Worm (Caenorhabditis elegans): ENCODE measurements around the gene Y6E2A.10.

Y6E2A.10 gene

DNA sequence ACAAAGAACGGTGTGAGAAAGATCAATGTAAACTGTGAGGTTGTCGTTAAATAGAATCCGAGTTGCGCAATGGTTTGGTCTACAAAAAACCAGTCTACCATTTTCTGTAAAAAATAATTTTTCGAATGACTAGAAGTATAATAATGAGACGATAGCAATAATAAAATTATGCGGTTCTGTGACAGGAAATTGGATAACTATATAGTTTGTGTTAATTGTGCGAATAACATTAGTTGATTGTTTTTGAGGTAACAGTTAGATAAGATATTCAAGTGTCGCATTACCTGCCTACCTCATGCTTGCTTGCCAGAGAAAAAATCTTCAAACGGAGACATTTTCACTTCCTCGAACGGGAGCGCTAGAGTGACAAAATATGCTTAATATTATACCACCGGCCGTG lies 11.5 kb upstream of the Y6E2A.10 start, which contains the start of gene str-18:
TSS of gene str-18 (minus strand) at position 101 of the 400 bp plus-strand sequence.
- TF ChIP-seq skn-1 (tag; optimal IDR thresholded peaks at IDR 0.05) (no peak), duxl-1 (tag; optimal IDR thresholded peaks at IDR 0.05; ENCODE audit: poor library complexity) (no peak), hlh-11 (tag; optimal IDR thresholded peaks at IDR 0.05) (no peak), ZK546.5 (tag; optimal IDR thresholded peaks at IDR 0.05) (no peak), zip-2 (tag; optimal IDR thresholded peaks at IDR 0.05) (no peak), zfp-2 (tag; optimal IDR thresholded peaks at IDR 0.05) (no peak), Y5F2A.4 (GFP tag; optimal IDR thresholded peaks at IDR 0.05) (no peak), nhr-28 (tag; optimal IDR thresholded peaks at IDR 0.05) (no peak), snpc-1.2 (GFP tag; IDR thresholded peaks at IDR 0.05) (no peak), daf-19 (GFP tag; conservative IDR thresholded peaks at IDR 0.05) (no peak), lsy-2 (tag; optimal IDR thresholded peaks at IDR 0.05) (no peak), daf-8 (GFP tag; IDR thresholded peaks at IDR 0.05) (no peak), lir-3 (tag; optimal IDR thresholded peaks at IDR 0.05) (no peak), T26A8.4 (GFP tag; IDR thresholded peaks at IDR 0.05) (no peak), arid-1 (GFP tag; conservative IDR thresholded peaks at IDR 0.05) (no peak), F10B5.3 (tag; optimal IDR thresholded peaks at IDR 0.05) (no peak)

- TF ChIP-seq aha-1 (tag) (peak; percentile 61), duxl-1 (tag; optimal IDR thresholded peaks at IDR 0.05; ENCODE audit: poor library complexity) (no peak)
These were observed 5.4 kb upstream of the Y6E2A.10 start, which contains the start of gene str-27 for ce11 chrV:15735720-15736119. TSS of gene str-27 (minus strand) at chrV:15735820.

DNA sequence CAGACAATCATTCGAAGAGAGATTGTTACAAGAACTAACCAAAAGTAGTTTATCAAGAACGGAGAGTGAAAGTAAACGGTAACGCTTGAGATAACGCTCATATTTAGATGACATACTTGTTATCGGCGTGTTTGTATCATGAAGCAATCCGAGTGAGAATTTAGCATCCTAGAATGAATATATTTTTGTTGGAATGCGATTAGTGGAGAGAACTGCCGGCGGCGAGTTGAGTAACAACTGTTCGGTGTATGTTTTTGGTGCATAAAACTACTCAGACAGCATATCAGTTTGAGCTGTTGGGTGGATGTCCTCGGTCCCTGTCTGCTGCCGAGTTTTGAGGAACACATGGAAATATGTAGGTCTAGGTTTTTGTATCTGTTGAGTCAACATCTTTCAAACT lies 3.2 kb upstream of the Y6E2A.10 start, which contains the start of gene T23D5.3:
TSS of gene T23D5.3 (minus strand) at position 101 of the 400 bp plus-strand sequence.
- TF ChIP-seq nhr-102 (tag; optimal IDR thresholded peaks at IDR 0.05) (no peak), fkh-10 (GFP tag; optimal IDR thresholded peaks at IDR 0.05) (no peak), hlh-11 (tag; optimal IDR thresholded peaks at IDR 0.05) (no peak), nhr-25 (tag; optimal IDR thresholded peaks at IDR 0.05; ENCODE audit: borderline replicate concordance, insufficient read depth) (no peak), mxl-3 (GFP tag; optimal IDR thresholded peaks at IDR 0.05) (no peak), set-16 (GFP tag; IDR thresholded peaks at IDR 0.05) (no peak), nhr-28 (tag; optimal IDR thresholded peaks at IDR 0.05) (no peak), unc-130 (GFP tag; optimal IDR thresholded peaks at IDR 0.05) (no peak), unc-62 (GFP tag; optimal IDR thresholded peaks at IDR 0.05 in 1 of 2) (no peak), unc-62 (tag; optimal IDR thresholded peaks at IDR 0.05) (no peak), zfp-3 (GFP tag; conservative IDR thresholded peaks at IDR 0.05) (no peak), ceh-28 (tag; optimal IDR thresholded peaks at IDR 0.05) (no peak)

DNA sequence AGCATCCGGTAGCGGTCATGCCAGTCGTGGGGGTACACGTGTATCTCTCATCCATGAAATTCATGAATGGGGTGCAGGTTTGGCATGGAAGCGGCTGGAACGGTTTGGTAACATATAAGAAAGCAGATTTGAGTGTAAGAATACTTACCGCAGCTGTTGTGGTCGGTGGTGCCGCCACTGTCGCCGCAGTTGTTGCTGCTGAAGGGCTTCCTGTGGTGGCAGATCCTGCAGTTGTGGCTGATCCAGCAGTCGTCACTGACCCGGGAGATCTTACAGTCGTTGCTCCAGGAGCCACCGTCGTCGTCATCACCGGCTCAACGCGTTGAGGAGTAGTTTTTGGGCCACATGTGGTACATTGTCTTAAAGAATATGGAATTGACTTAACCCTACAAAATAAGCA lies 2.7 kb upstream of the Y6E2A.10 start:
- no peak for TF ChIP-seq skn-1 (tag; optimal IDR thresholded peaks at IDR 0.05)
- peak; percentile 64 for TF ChIP-seq set-16 (GFP tag; IDR thresholded peaks at IDR 0.05)
- no peak for TF ChIP-seq Y75B8A.6 (GFP tag; IDR thresholded peaks at IDR 0.05)
- TF ChIP-seq aha-1 (tag): peak; percentile 11

DNA sequence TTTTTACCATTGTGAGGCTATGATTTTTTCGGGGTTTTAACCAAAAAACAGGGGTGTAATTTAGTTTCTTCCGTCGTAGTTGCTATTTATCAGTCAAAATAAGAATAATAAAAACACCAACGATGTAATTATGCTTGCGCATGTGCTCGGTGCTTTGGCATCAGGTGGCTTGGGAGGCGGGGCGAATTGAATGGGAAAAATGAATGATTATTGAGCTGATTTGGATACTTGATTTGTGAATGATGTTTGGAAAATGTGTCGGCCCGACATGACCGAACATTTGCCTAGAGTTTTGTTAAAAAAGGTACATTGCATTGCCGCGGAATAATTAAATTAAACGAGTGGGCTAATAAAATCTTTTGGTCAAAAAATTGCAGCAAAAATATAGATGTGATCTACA lies 1.9 kb upstream of the Y6E2A.10 start, which contains the start of gene str-38:
TSS of gene str-38 (minus strand) at position 101 of the 400 bp plus-strand sequence.
- TF ChIP-seq fos-1 (tag; optimal IDR thresholded peaks at IDR 0.05): no peak
- TF ChIP-seq ces-1 (GFP tag; optimal IDR thresholded peaks at IDR 0.05): no peak

- TF ChIP-seq spr-3 (GFP tag; optimal IDR thresholded peaks at IDR 0.05): no peak
- no peak for TF ChIP-seq Y5F2A.4 (GFP tag; optimal IDR thresholded peaks at IDR 0.05)
- TF ChIP-seq mep-1 (tag; optimal IDR thresholded peaks at IDR 0.05): no peak
These were observed 3.7 kb downstream of the Y6E2A.10 start, which contains the start of the genes irld-57 and sfxn-1.3 for ce11 chrV:15726610-15727009. TSS of gene irld-57 (minus strand) at chrV:15726710. TSS of gene sfxn-1.3 (plus strand) at chrV:15726841.

Measured in whole organism, L4 larva.